Fruit fly (Drosophila melanogaster): ENCODE data around the gene mys.

The mys gene

DNA sequence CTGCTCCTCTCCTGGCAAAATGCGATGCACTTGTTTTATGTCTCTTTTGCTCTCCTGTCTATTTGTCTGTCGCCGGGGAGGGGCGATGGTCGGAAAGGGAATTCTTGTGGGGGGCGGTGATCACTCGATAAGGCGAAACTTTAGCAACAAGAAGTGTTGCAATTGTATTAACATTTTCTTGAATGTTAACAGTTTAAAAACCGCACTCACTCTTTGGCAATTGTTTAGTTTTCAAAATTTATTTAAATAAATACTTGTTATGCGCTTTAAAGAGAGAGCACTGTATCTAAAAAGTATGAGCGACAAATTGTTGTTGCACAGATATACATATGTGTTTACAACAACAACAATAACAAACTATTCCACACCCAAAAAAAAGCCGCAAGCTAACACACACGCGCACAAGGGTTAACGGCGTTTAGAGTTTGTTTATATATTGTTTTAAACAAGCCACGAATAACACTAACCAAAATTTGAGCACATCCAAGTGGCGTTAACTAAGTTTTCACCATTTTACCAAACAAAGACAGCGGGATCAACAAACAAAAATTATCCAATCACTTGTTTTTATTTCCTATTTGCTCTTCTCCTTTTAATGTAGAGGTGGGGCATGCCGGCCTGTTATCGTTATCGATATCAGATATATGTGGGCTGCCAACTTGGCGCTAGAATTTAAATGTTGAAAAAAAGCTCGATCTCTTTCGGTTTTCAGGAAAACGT is 40.2 kb downstream of the mys start, which contains the start of gene CG2258 (continued):
- TF ChIP-seq CG13287 (GFP tag; IDR thresholded peaks at IDR 0.05; ENCODE audit: partially characterized antibody) (peak; percentile 40; the same call in 1 of the 2 replicates), Asciz (GFP tag; optimal IDR thresholded peaks at IDR 0.05) (peak; percentile 82), CG31441 (GFP tag; IDR thresholded peaks at IDR 0.05) (peak; percentile 89), Adf1 (GFP tag; IDR thresholded peaks at IDR 0.05) (0 out of 2 replicates have a peak, but pooled peaks have one; percentile 19), BEAF-32 (GFP tag; optimal IDR thresholded peaks at IDR 0.05) (peak; percentile 22), twi (tag; optimal IDR thresholded peaks at IDR 0.05) (peak; percentile 79), ara (GFP tag; IDR thresholded peaks at IDR 0.05) (peak; percentile 70), HLH4C (GFP tag; IDR thresholded peaks at IDR 0.05; ENCODE audit: partially characterized antibody) (peak; percentile 46; the same call in 1 of the 3 replicates), Abd-B (GFP tag; optimal IDR thresholded peaks at IDR 0.05) (peak; percentile 83), CG10979 (tag; optimal IDR thresholded peaks at IDR 0.05) (peak; percentile 89), Kr (GFP tag; optimal IDR thresholded peaks at IDR 0.05) (no peak), CG8290 (GFP tag; optimal IDR thresholded peaks at IDR 0.05) (no peak), CG8290 (tag; optimal IDR thresholded peaks at IDR 0.05) (peak; percentile 16 to 87), CG9437 (GFP tag; optimal IDR thresholded peaks at IDR 0.05) (peak; percentile 70), CG12391 (tag; optimal IDR thresholded peaks at IDR 0.05) (peak; percentile 83), Usf (GFP tag; optimal IDR thresholded peaks at IDR 0.05) (peak; percentile 37), Hmr (GFP tag; optimal IDR thresholded peaks at IDR 0.05) (peak; percentile 85), Doc3 (GFP tag; IDR thresholded peaks at IDR 0.05; ENCODE audit: partially characterized antibody) (peak; percentile 37; the same call in 1 of the 3 replicates), CG18262 (tag; optimal IDR thresholded peaks at IDR 0.05) (peak; percentile 86), CG10147 (GFP tag; optimal IDR thresholded peaks at IDR 0.05) (peak; percentile 75), CG33213 (GFP tag; optimal IDR thresholded peaks at IDR 0.05) (peak; percentile 21), gro (GFP tag; optimal IDR thresholded peaks at IDR 0.05) (no peak), CG4730 (GFP tag; IDR thresholded peaks at IDR 0.05) (peak; percentile 74), Poxn (GFP tag; IDR thresholded peaks at IDR 0.05) (peak; percentile 37; the same call in 1 of the 2 replicates), ATbp (GFP tag; optimal IDR thresholded peaks at IDR 0.05) (peak; percentile 92), CG3407 (GFP tag; optimal IDR thresholded peaks at IDR 0.05) (peak; percentile 75), Xrp1 (GFP tag; IDR thresholded peaks at IDR 0.05) (peak; percentile 86), CG10431 (GFP tag; optimal IDR thresholded peaks at IDR 0.05) (peak; percentile 75), CG6654 (GFP tag; optimal IDR thresholded peaks at IDR 0.05) (peak; percentile 71), Drgx (GFP tag; IDR thresholded peaks at IDR 0.05) (peak; percentile 96), chn (GFP tag; optimal IDR thresholded peaks at IDR 0.05) (peak; percentile 77), dysf (GFP tag; IDR thresholded peaks at IDR 0.05) (peak; percentile 93), tgo (GFP tag; IDR thresholded peaks at IDR 0.05) (peak; percentile 81), Meics (GFP tag; optimal IDR thresholded peaks at IDR 0.05) (peak; percentile 82), ftz-f1 (GFP tag; optimal IDR thresholded peaks at IDR 0.05) (no peak), bcd (GFP tag; optimal IDR thresholded peaks at IDR 0.05) (peak; percentile 74), CG16863 (GFP tag; optimal IDR thresholded peaks at IDR 0.05) (peak; percentile 73), stwl (tag; optimal IDR thresholded peaks at IDR 0.05) (peak; percentile 40), eve (GFP tag; optimal IDR thresholded peaks at IDR 0.05) (no peak), D19A (tag; optimal IDR thresholded peaks at IDR 0.05) (peak; percentile 82), dmrt99B (tag; optimal IDR thresholded peaks at IDR 0.05) (peak; percentile 94), hb (GFP tag; IDR thresholded peaks at IDR 0.05; ENCODE audit: partially characterized antibody) (no peak), sc (optimal IDR thresholded peaks at IDR 0.05) (no peak), sc (GFP tag; optimal IDR thresholded peaks at IDR 0.05) (peak; percentile 71), Ravus (GFP tag; IDR thresholded peaks at IDR 0.05) (peak; percentile 57), esg (GFP tag; conservative IDR thresholded peaks at IDR 0.05) (peak; percentile 78), Gsc (GFP tag; IDR thresholded peaks at IDR 0.05) (peak; percentile 61), bsh (GFP tag; optimal IDR thresholded peaks at IDR 0.05) (peak; percentile 87 to 94), Awh (GFP tag; IDR thresholded peaks at IDR 0.05) (peak; percentile 76)
